Fruit fly (Drosophila melanogaster): Measurements from ENCODE around the gene CG42540.

- no peak for TF ChIP-seq Snoo (tag; optimal IDR thresholded peaks at IDR 0.05)
- no peak for TF ChIP-seq CG4496 (GFP tag; IDR thresholded peaks at IDR 0.05)
- TF ChIP-seq CG15710 (tag; optimal IDR thresholded peaks at IDR 0.05) = no peak
- no peak for TF ChIP-seq CG10348 (GFP tag; IDR thresholded peaks at IDR 0.05)
- no peak for TF ChIP-seq fd96Ca (GFP tag; IDR thresholded peaks at IDR 0.05)
- peak; percentile 1 for TF ChIP-seq CG9948 (tag; optimal IDR thresholded peaks at IDR 0.05)
These were observed 46.9 kb upstream of the CG42540 start for dm6 chr3L:4508926-4509457.
